Worm (Caenorhabditis elegans): ENCODE results near the gene F56D5.5.

F56D5.5 gene

ce11 chrIV:9408004-9408403 lies at the start of gene F56D5.5:
Gene F56D5.5 (minus strand): TSS chrIV:9408104.
- TF ChIP-seq flt-1 (GFP tag; IDR thresholded peaks at IDR 0.05), result no peak
- no peak for TF ChIP-seq ztf-29 (GFP tag; IDR thresholded peaks at IDR 0.05)
- TF ChIP-seq ref-1 (GFP tag; conservative IDR thresholded peaks at IDR 0.05), result no peak
- no peak for TF ChIP-seq ztf-23 (GFP tag; IDR thresholded peaks at IDR 0.05)
- no peak for TF ChIP-seq klf-2 (GFP tag; conservative IDR thresholded peaks at IDR 0.05)
- TF ChIP-seq tab-1 (GFP tag; IDR thresholded peaks at IDR 0.05), result no peak
- no peak for TF ChIP-seq cog-1 (tag; optimal IDR thresholded peaks at IDR 0.05)
- TF ChIP-seq med-1 (GFP tag; optimal IDR thresholded peaks at IDR 0.05; ENCODE audit: insufficient read depth), result no peak
- TF ChIP-seq T22C8.4 (GFP tag; IDR thresholded peaks at IDR 0.05), result no peak

- TF ChIP-seq tab-1 (GFP tag; IDR thresholded peaks at IDR 0.05), result no peak
- no peak for TF ChIP-seq klf-2 (GFP tag; conservative IDR thresholded peaks at IDR 0.05)
- no peak for TF ChIP-seq cog-1 (tag; optimal IDR thresholded peaks at IDR 0.05)
- no peak for TF ChIP-seq ztf-23 (GFP tag; IDR thresholded peaks at IDR 0.05)
- no peak for TF ChIP-seq T22C8.4 (GFP tag; IDR thresholded peaks at IDR 0.05)
- TF ChIP-seq med-1 (GFP tag; optimal IDR thresholded peaks at IDR 0.05; ENCODE audit: insufficient read depth), result no peak
- no peak for TF ChIP-seq ref-1 (GFP tag; conservative IDR thresholded peaks at IDR 0.05)
- no peak for TF ChIP-seq ztf-29 (GFP tag; IDR thresholded peaks at IDR 0.05)
- no peak for TF ChIP-seq flt-1 (GFP tag; IDR thresholded peaks at IDR 0.05)
Measured at ce11 chrIV:9457400-9457799, 49.5 kb upstream of the F56D5.5 start, which contains the start of gene cutl-17. Gene cutl-17 (minus strand): TSS chrIV:9457500.

ce11 chrIV:9451816-9452215 lies 43.9 kb upstream of the F56D5.5 start:
- TF ChIP-seq ztf-29 (GFP tag; IDR thresholded peaks at IDR 0.05) (no peak), flt-1 (GFP tag; IDR thresholded peaks at IDR 0.05) (no peak), med-1 (GFP tag; optimal IDR thresholded peaks at IDR 0.05; ENCODE audit: insufficient read depth) (no peak), cog-1 (tag; optimal IDR thresholded peaks at IDR 0.05) (no peak), ref-1 (GFP tag; conservative IDR thresholded peaks at IDR 0.05) (no peak), T22C8.4 (GFP tag; IDR thresholded peaks at IDR 0.05) (no peak), ztf-23 (GFP tag; IDR thresholded peaks at IDR 0.05) (no peak)

- TF ChIP-seq klf-2 (GFP tag; conservative IDR thresholded peaks at IDR 0.05), result no peak
- no peak for TF ChIP-seq T22C8.4 (GFP tag; IDR thresholded peaks at IDR 0.05)
- TF ChIP-seq cog-1 (tag; optimal IDR thresholded peaks at IDR 0.05), result no peak
- no peak for TF ChIP-seq flt-1 (GFP tag; IDR thresholded peaks at IDR 0.05)
- no peak for TF ChIP-seq ref-1 (GFP tag; conservative IDR thresholded peaks at IDR 0.05)
- no peak for TF ChIP-seq med-1 (GFP tag; optimal IDR thresholded peaks at IDR 0.05; ENCODE audit: insufficient read depth)
- TF ChIP-seq ztf-23 (GFP tag; IDR thresholded peaks at IDR 0.05), result no peak
- no peak for TF ChIP-seq tab-1 (GFP tag; IDR thresholded peaks at IDR 0.05)
- TF ChIP-seq ztf-29 (GFP tag; IDR thresholded peaks at IDR 0.05), result no peak
Measured at ce11 chrIV:9450375-9450774, 42.5 kb upstream of the F56D5.5 start, which contains the start of gene cpin-1. Gene cpin-1 (plus strand): TSS chrIV:9450675.

ce11 chrIV:9447209-9447608 lies 39.3 kb upstream of the F56D5.5 start, which contains the start of gene hsp-12.6:
Gene hsp-12.6 (minus strand): TSS chrIV:9447228.
- no peak for TF ChIP-seq ztf-29 (GFP tag; IDR thresholded peaks at IDR 0.05)
- no peak for TF ChIP-seq cog-1 (tag; optimal IDR thresholded peaks at IDR 0.05)
- TF ChIP-seq ref-1 (GFP tag; conservative IDR thresholded peaks at IDR 0.05), result no peak
- no peak for TF ChIP-seq klf-2 (GFP tag; conservative IDR thresholded peaks at IDR 0.05)
- TF ChIP-seq tab-1 (GFP tag; IDR thresholded peaks at IDR 0.05), result no peak
- TF ChIP-seq T22C8.4 (GFP tag; IDR thresholded peaks at IDR 0.05), result no peak
- no peak for TF ChIP-seq ztf-23 (GFP tag; IDR thresholded peaks at IDR 0.05)
- no peak for TF ChIP-seq flt-1 (GFP tag; IDR thresholded peaks at IDR 0.05)
- TF ChIP-seq med-1 (GFP tag; optimal IDR thresholded peaks at IDR 0.05; ENCODE audit: insufficient read depth), result no peak

ce11 chrIV:9445407-9445806 lies 37.5 kb upstream of the F56D5.5 start, which contains the start of gene hsp-12.3:
Gene hsp-12.3 (minus strand): TSS chrIV:9445507.
- TF ChIP-seq cog-1 (tag; optimal IDR thresholded peaks at IDR 0.05) (no peak), ref-1 (GFP tag; conservative IDR thresholded peaks at IDR 0.05) (no peak), klf-2 (GFP tag; conservative IDR thresholded peaks at IDR 0.05) (no peak), ztf-29 (GFP tag; IDR thresholded peaks at IDR 0.05) (no peak), ztf-23 (GFP tag; IDR thresholded peaks at IDR 0.05) (no peak), T22C8.4 (GFP tag; IDR thresholded peaks at IDR 0.05) (no peak), flt-1 (GFP tag; IDR thresholded peaks at IDR 0.05) (no peak)

- TF ChIP-seq ztf-29 (GFP tag; IDR thresholded peaks at IDR 0.05) (no peak), flt-1 (GFP tag; IDR thresholded peaks at IDR 0.05) (peak; percentile 78; the same call in 1 of the 2 replicates), ztf-23 (GFP tag; IDR thresholded peaks at IDR 0.05) (0 out of 2 replicates have a peak, but pooled peaks have one; percentile 10), cog-1 (tag; optimal IDR thresholded peaks at IDR 0.05) (peak; percentile 76), tab-1 (GFP tag; IDR thresholded peaks at IDR 0.05) (no peak; the same call in 1 of the 2 replicates)
Measured at ce11 chrIV:9444417-9445026, 36.6 kb upstream of the F56D5.5 start.

- no peak for TF ChIP-seq ztf-29 (GFP tag; IDR thresholded peaks at IDR 0.05)
- no peak for TF ChIP-seq med-1 (GFP tag; optimal IDR thresholded peaks at IDR 0.05; ENCODE audit: insufficient read depth)
- no peak for TF ChIP-seq ztf-23 (GFP tag; IDR thresholded peaks at IDR 0.05)
- TF ChIP-seq klf-2 (GFP tag; conservative IDR thresholded peaks at IDR 0.05), result no peak
- no peak for TF ChIP-seq T22C8.4 (GFP tag; IDR thresholded peaks at IDR 0.05)
- no peak for TF ChIP-seq tab-1 (GFP tag; IDR thresholded peaks at IDR 0.05)
- TF ChIP-seq flt-1 (GFP tag; IDR thresholded peaks at IDR 0.05), result no peak
- TF ChIP-seq cog-1 (tag; optimal IDR thresholded peaks at IDR 0.05), result no peak
- no peak for TF ChIP-seq ref-1 (GFP tag; conservative IDR thresholded peaks at IDR 0.05)
Measured at ce11 chrIV:9443940-9444339, 36.0 kb upstream of the F56D5.5 start, which contains the start of gene F38E11.9. Gene F38E11.9 (minus strand): TSS chrIV:9444040.

- 0 out of 2 replicates have a peak, but pooled peaks have one; percentile 21 for TF ChIP-seq klf-2 (GFP tag; conservative IDR thresholded peaks at IDR 0.05)
- no peak for TF ChIP-seq ref-1 (GFP tag; conservative IDR thresholded peaks at IDR 0.05)
- no peak for TF ChIP-seq flt-1 (GFP tag; IDR thresholded peaks at IDR 0.05)
Measured at ce11 chrIV:9442106-9442532, 34.2 kb upstream of the F56D5.5 start.

ce11 chrIV:9441391-9441790 lies 33.5 kb upstream of the F56D5.5 start:
- TF ChIP-seq flt-1 (GFP tag; IDR thresholded peaks at IDR 0.05) (no peak), ztf-29 (GFP tag; IDR thresholded peaks at IDR 0.05) (no peak), med-1 (GFP tag; optimal IDR thresholded peaks at IDR 0.05; ENCODE audit: insufficient read depth) (no peak), ztf-23 (GFP tag; IDR thresholded peaks at IDR 0.05) (no peak), T22C8.4 (GFP tag; IDR thresholded peaks at IDR 0.05) (no peak), tab-1 (GFP tag; IDR thresholded peaks at IDR 0.05) (no peak), cog-1 (tag; optimal IDR thresholded peaks at IDR 0.05) (no peak), klf-2 (GFP tag; conservative IDR thresholded peaks at IDR 0.05) (no peak)

All from whole organism, midembryonic.